Fruit fly (Drosophila melanogaster) whole organism, embryonic: ENCODE measurements around the gene tsh.

Experiments used
- Antp ChIP-seq: fragments of 200-800 bp; sonication (Bioruptor generic); optimal IDR thresholded peaks from 3 replicates; lab custom pipeline; 2016; ENCODE audit warnings: missing biosample characterization, missing genetic modification characterization
- CG10274 ChIP-seq: fragments of 200-800 bp; sonication (Bioruptor generic); optimal IDR thresholded peaks from 3 replicates; lab custom pipeline; 2017; ENCODE audit warnings: missing biosample characterization, mild to moderate bottlenecking, missing genetic modification characterization
- CG8944 ChIP-seq: fragments of 200-800 bp; sonication (Bioruptor generic); optimal IDR thresholded peaks from 3 replicates; lab custom pipeline; 2016; ENCODE audit warnings: missing biosample characterization, missing genetic modification characterization
- CG9817 ChIP-seq: fragments of 200-800 bp; sonication (Bioruptor generic); optimal IDR thresholded peaks from 2 replicates; lab custom pipeline; 2018; ENCODE audit warnings: missing biosample characterization, mild to moderate bottlenecking, missing genetic modification characterization, moderate library complexity
- disco-r ChIP-seq: fragments of 200-800 bp; sonication (Bioruptor generic); optimal IDR thresholded peaks from 2 replicates; lab custom pipeline; 2016; ENCODE audit warnings: missing biosample characterization, missing genetic modification characterization
- esg ChIP-seq: fragments of 200-800 bp; sonication (Bioruptor generic); conservative IDR thresholded peaks from 2 replicates; pipeline ENCODE4 v1.3.6; 2022; ENCODE audit warnings: missing biosample characterization, missing genetic modification characterization
- ftz-f1 ChIP-seq: fragments of 200-800 bp; sonication (Bioruptor generic); optimal IDR thresholded peaks from 2 replicates; lab custom pipeline; 2016; ENCODE audit warnings: missing biosample characterization, missing genetic modification characterization
- hth ChIP-seq: fragments of >200 bp; optimal IDR thresholded peaks from 2 replicates; lab custom pipeline; 2017; ENCODE audit warnings: inconsistent platforms

DNA sequence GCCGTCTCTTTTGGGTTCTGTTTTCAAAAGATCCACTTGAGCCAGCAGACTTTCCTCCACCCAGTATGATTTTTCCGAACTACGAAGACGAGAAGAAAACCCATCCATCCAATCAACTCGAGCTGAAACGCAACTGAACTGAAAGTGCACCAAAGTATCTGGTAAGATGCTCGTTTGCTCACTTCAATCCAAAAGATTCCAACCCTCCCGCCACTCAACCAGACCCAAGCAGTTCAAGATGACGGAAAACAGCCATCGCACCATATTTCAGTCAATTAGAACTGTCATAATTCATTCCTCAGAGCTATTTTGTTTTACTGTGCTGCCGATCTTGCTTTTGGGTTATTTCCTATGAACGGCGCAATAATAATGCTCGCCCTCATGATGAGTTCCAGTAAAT lies 15.4 kb downstream of the tsh start:
- TF ChIP-seq CG10274 (no peak), disco-r (no peak), hth (lab: Kevin White, UChicago) (no peak), CG8944 (no peak), ftz-f1 (GFP tag; lab: Kevin White, UChicago) (no peak), Antp (no peak), CG9817 (tag; lab: Kevin White, UChicago) (no peak), esg (GFP tag; lab: Robert Waterston, UW) (no peak)
